Worm (Caenorhabditis elegans) whole organism, L3 larva: ENCODE data around the gene F40F8.5.

Experiments
- R02D3.7 ChIP-seq: fragments of 150-350 bp; optimal IDR thresholded peaks from 2 replicates; lab custom pipeline; 2014; ENCODE audit warnings: missing biosample characterization, missing genetic modification characterization
- aly-2 ChIP-seq: fragments of 150-350 bp; optimal IDR thresholded peaks from 2 replicates; lab custom pipeline; 2014; ENCODE audit warnings: missing biosample characterization, missing genetic modification characterization
- elt-3 ChIP-seq, 3 experiments: fragments of 150-350 bp in 1 of 3; sonication (generic microtip) in 2 of 3; optimal IDR thresholded peaks; 2 replicates in 2 of 3; 4 replicates in 1 of 3; lab custom pipeline; 2014 to 2017; ENCODE audit warnings: missing biosample characterization in 3 of 3, missing genetic modification characterization in 3 of 3
- mml-1 ChIP-seq: fragments of 150-350 bp; sonication (generic microtip); optimal IDR thresholded peaks from 3 replicates; lab custom pipeline; 2014; ENCODE audit warnings: missing biosample characterization, missing genetic modification characterization
- nhr-11 ChIP-seq: fragments of 150-350 bp; optimal IDR thresholded peaks from 2 replicates; lab custom pipeline; 2014; ENCODE audit warnings: missing biosample characterization, missing genetic modification characterization
- nhr-237 ChIP-seq: fragments of 150-350 bp; optimal IDR thresholded peaks from 2 replicates; lab custom pipeline; 2014; ENCODE audit warnings: missing biosample characterization, missing genetic modification characterization
- nhr-77 ChIP-seq: fragments of 150-350 bp; optimal IDR thresholded peaks from 2 replicates; lab custom pipeline; 2014; ENCODE audit warnings: missing biosample characterization, missing genetic modification characterization
- sea-2 ChIP-seq: fragments of 150-350 bp; sonication (generic microtip); optimal IDR thresholded peaks from 4 replicates; lab custom pipeline; 2014; ENCODE audit warnings: missing biosample characterization, missing genetic modification reagents, missing genetic modification characterization
- unc-62 ChIP-seq: fragments of 150-350 bp; sonication (generic microtip); optimal IDR thresholded peaks from 4 replicates; lab custom pipeline; 2014; ENCODE audit warnings: missing biosample characterization, missing genetic modification reagents, missing genetic modification characterization
- zag-1 ChIP-seq: fragments of 150-350 bp; optimal IDR thresholded peaks from 2 replicates; lab custom pipeline; 2014; ENCODE audit warnings: missing biosample characterization, missing genetic modification characterization
- ztf-4 ChIP-seq: fragments of 150-350 bp; optimal IDR thresholded peaks from 2 replicates; lab custom pipeline; 2014; ENCODE audit warnings: missing biosample characterization, missing genetic modification characterization

ce11 chrII:11154957-11155356 lies 20.2 kb upstream of the F40F8.5 start:
- no peak for TF ChIP-seq nhr-237 (tag; lab: Kevin White, UChicago)
- TF ChIP-seq ztf-4 (tag; lab: Kevin White, UChicago) = no peak
- TF ChIP-seq sea-2 (GFP tag; lab: Kevin White, UChicago) = no peak
- TF ChIP-seq elt-3 (tag; optimal IDR thresholded peaks at IDR 0.05; lab: Kevin White, UChicago) = no peak
- no peak for TF ChIP-seq mml-1 (tag; lab: Kevin White, UChicago)
- no peak for TF ChIP-seq nhr-77 (tag; lab: Kevin White, UChicago)
- no peak for TF ChIP-seq aly-2 (tag; lab: Kevin White, UChicago)
- TF ChIP-seq R02D3.7 (tag; lab: Kevin White, UChicago) = no peak
- no peak for TF ChIP-seq unc-62 (GFP tag; lab: Kevin White, UChicago)
- no peak for TF ChIP-seq zag-1
- no peak for TF ChIP-seq nhr-11
